Worm (Caenorhabditis elegans) whole organism, early embryonic: ENCODE data around the gene Y82E9BR.18.

Source experiments
- B0310.2 ChIP-seq: sonication (generic microtip); optimal IDR thresholded peaks from 2 replicates; lab custom pipeline; 2016; ENCODE audit warnings: mild to moderate bottlenecking, missing genetic modification characterization, missing compliant biosample characterization
- aly-1 ChIP-seq: sonication (generic microtip); optimal IDR thresholded peaks from 2 replicates; lab custom pipeline; 2016; ENCODE audit warnings: missing genetic modification characterization, missing compliant biosample characterization
- ama-1 ChIP-seq: fragments of 150-350 bp; optimal IDR thresholded peaks from 2 replicates; lab custom pipeline; 2014
- ceh-13 ChIP-seq: fragments of 200-800 bp; sonication (Bioruptor generic); optimal IDR thresholded peaks from 2 replicates; lab custom pipeline; 2018; ENCODE audit warnings: mild to moderate bottlenecking, missing genetic modification characterization, missing compliant biosample characterization
- ceh-36 ChIP-seq: sonication (generic microtip); optimal IDR thresholded peaks from 2 replicates; lab custom pipeline; 2016; ENCODE audit warnings: missing genetic modification characterization, inconsistent platforms, missing compliant biosample characterization
- flt-1 ChIP-seq: fragments of 200-800 bp; sonication (Bioruptor generic); IDR thresholded peaks from 2 replicates; pipeline ENCODE4 v1.3.6; 2022; ENCODE audit warnings: missing genetic modification characterization, missing compliant biosample characterization
- hmbx-1 ChIP-seq: sonication (generic microtip); optimal IDR thresholded peaks from 2 replicates; lab custom pipeline; 2016; ENCODE audit warnings: mild to moderate bottlenecking, missing genetic modification characterization, missing compliant biosample characterization
- pes-1 ChIP-seq: fragments of 200-800 bp; sonication (Bioruptor generic); IDR thresholded peaks from 2 replicates; pipeline ENCODE4 v1.3.6; 2022; ENCODE audit warnings: missing genetic modification reagents, missing genetic modification characterization, missing compliant biosample characterization
- scrt-1 ChIP-seq: fragments of 200-800 bp; sonication (Bioruptor generic); IDR thresholded peaks from 2 replicates; pipeline ENCODE4 v1.3.6; 2022; ENCODE audit warnings: missing genetic modification characterization, missing compliant biosample characterization
- tbx-11 ChIP-seq: fragments of 200-800 bp; sonication (Bioruptor generic); IDR thresholded peaks from 2 replicates; pipeline ENCODE4 v1.3.6; 2022; ENCODE audit warnings: missing genetic modification characterization, missing compliant biosample characterization

- TF ChIP-seq ama-1 (lab: Kevin White, UChicago) (no peak), B0310.2 (no peak), ceh-36 (no peak), hmbx-1 (tag; lab: Kevin White, UChicago) (no peak), scrt-1 (GFP tag; lab: Robert Waterston, UW) (no peak), flt-1 (no peak), tbx-11 (no peak), ceh-13 (no peak), aly-1 (tag; lab: Kevin White, UChicago) (no peak), pes-1 (no peak)
These were observed 14.7 kb downstream of the Y82E9BR.18 start for ce11 chrIII:1468358-1469305.
